Fruit fly (Drosophila melanogaster) whole organism: Measurements from ENCODE around the gene CG1764.

Source experiments
- CG8478 ChIP-seq: fragments of >200 bp; optimal IDR thresholded peaks from 2 replicates; lab custom pipeline; 2018; ENCODE audit warnings: inconsistent platforms
- Dll ChIP-seq: fragments of >200 bp; optimal IDR thresholded peaks from 2 replicates; lab custom pipeline; 2017
- EcR ChIP-seq, 2 experiments: fragments of >200 bp; optimal IDR thresholded peaks; 2 replicates each; lab custom pipeline; 2017; ENCODE audit warnings: missing biosample characterization in 2 of 2, missing genetic modification characterization in 2 of 2, missing genetic modification reagents in 2 of 2
- pan ChIP-seq: fragments of >200 bp; optimal IDR thresholded peaks from 2 replicates; lab custom pipeline; 2017
- psq ChIP-seq: fragments of >200 bp; optimal IDR thresholded peaks from 2 replicates; lab custom pipeline; 2017
- usp ChIP-seq: fragments of >200 bp; optimal IDR thresholded peaks from 2 replicates; lab custom pipeline; 2017; ENCODE audit warnings: missing biosample characterization, missing genetic modification characterization, mixed read lengths

DNA sequence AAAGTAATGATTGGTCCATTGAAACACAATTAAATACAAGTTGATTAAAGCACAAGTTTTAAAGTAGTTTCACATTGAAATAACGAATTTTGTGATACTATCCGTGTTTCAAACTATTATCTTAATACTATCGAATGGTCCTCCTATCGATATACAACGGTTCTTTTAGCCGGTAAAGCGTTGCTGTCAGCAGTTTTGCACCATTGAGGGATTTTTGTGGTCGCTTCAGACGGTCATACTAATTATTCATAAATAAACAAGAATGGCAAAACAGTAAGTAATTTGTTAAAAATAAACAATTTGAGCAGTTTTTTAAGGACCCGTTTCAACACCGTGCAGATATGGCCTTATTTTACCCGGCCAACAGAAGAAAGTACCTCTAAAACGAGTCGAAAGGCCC lies 35.9 kb upstream of the CG1764 start, which contains the start of gene CG15747:
- TF ChIP-seq psq (lab: Kevin White, UChicago) (no peak), Dll (lab: Kevin White, UChicago) (no peak), EcR (GFP tag; optimal IDR thresholded peaks at IDR 0.05; lab: Kevin White, UChicago) (no peak), pan (lab: Kevin White, UChicago) (no peak), CG8478 (lab: Kevin White, UChicago) (no peak), usp (no peak)
